Worm (Caenorhabditis elegans) whole organism, L4 larva: ENCODE data around the gene clpr-2.

Experiments used
- egl-27 ChIP-seq: sonication (generic microtip); optimal IDR thresholded peaks from 3 replicates; lab custom pipeline; 2017; ENCODE audit warnings: missing biosample characterization, missing genetic modification reagents, missing genetic modification characterization
- nhr-77 ChIP-seq: fragments of 150-350 bp; optimal IDR thresholded peaks from 2 replicates; lab custom pipeline; 2014; ENCODE audit warnings: missing biosample characterization, missing genetic modification characterization
- zag-1 ChIP-seq: fragments of 150-350 bp; optimal IDR thresholded peaks from 2 replicates; lab custom pipeline; 2014; ENCODE audit warnings: missing biosample characterization, missing genetic modification characterization

ce11 chrII:1236003-1236402, 22.7 kb upstream of the clpr-2 start:
- TF ChIP-seq nhr-77 (tag; lab: Kevin White, UChicago) (no peak), zag-1 (tag; lab: Kevin White, UChicago) (no peak), egl-27 (tag; lab: Kevin White, UChicago) (no peak)
